Worm (Caenorhabditis elegans) whole organism, L4 larva: ENCODE results near the gene srx-36.

ENCODE experiments used
- D1046.2 ChIP-seq: fragments of 200-800 bp; sonication (Bioruptor generic); IDR thresholded peaks from 2 replicates; pipeline ENCODE4 v1.3.6; 2022; ENCODE audit warnings: missing genetic modification characterization, missing compliant biosample characterization
- F44E2.7 ChIP-seq: fragments of 200-800 bp; sonication (Bioruptor generic); IDR thresholded peaks from 2 replicates; pipeline ENCODE4 v2.1.2; 2022; ENCODE audit warnings: missing genetic modification characterization, missing compliant biosample characterization
- T20F7.1 ChIP-seq: fragments of 200-800 bp; sonication (Bioruptor generic); optimal IDR thresholded peaks from 2 replicates; lab custom pipeline; 2018; ENCODE audit warnings: mild to moderate bottlenecking, missing genetic modification characterization, missing compliant biosample characterization
- Y5F2A.4 ChIP-seq: fragments of 200-800 bp; sonication (Bioruptor generic); optimal IDR thresholded peaks from 2 replicates; lab custom pipeline; 2018; ENCODE audit warnings: mild to moderate bottlenecking, missing genetic modification characterization, missing compliant biosample characterization
- aha-1 ChIP-seq: fragments of 150-350 bp; peaks from one replicate; lab custom pipeline; 2014; ENCODE audit warnings: missing biosample characterization, missing genetic modification characterization
- aly-2 ChIP-seq: sonication (generic microtip); optimal IDR thresholded peaks from 2 replicates; lab custom pipeline; 2018; ENCODE audit warnings: missing biosample characterization, missing genetic modification characterization
- ama-1 ChIP-seq: fragments of 150-350 bp; optimal IDR thresholded peaks from 2 replicates; lab custom pipeline; 2014; ENCODE audit warnings: inconsistent platforms, mixed read lengths
- arid-1 ChIP-seq: fragments of 200-800 bp; sonication (Bioruptor generic); conservative IDR thresholded peaks from 2 replicates; pipeline ENCODE4 v1.3.6; 2022; ENCODE audit warnings: missing genetic modification reagents, missing genetic modification characterization, missing compliant biosample characterization
- ceh-44 ChIP-seq: fragments of 200-800 bp; sonication (Bioruptor generic); IDR thresholded peaks from 2 replicates; pipeline ENCODE4 v1.3.6; 2022; ENCODE audit warnings: missing genetic modification reagents, missing genetic modification characterization, missing compliant biosample characterization
- ceh-82 ChIP-seq: sonication (generic microtip); optimal IDR thresholded peaks from 2 replicates; lab custom pipeline; 2017; ENCODE audit warnings: missing biosample characterization, missing genetic modification characterization
- ctbp-1 ChIP-seq: fragments of 200-800 bp; sonication (Bioruptor generic); IDR thresholded peaks from 2 replicates; pipeline ENCODE4 v1.3.6; 2022; ENCODE audit warnings: missing genetic modification reagents, missing genetic modification characterization, missing compliant biosample characterization
- daf-12 ChIP-seq: fragments of 150-350 bp; optimal IDR thresholded peaks from 2 replicates; lab custom pipeline; 2014; ENCODE audit warnings: missing biosample characterization, missing genetic modification reagents, missing genetic modification characterization
- dmd-6 ChIP-seq: fragments of 200-800 bp; sonication (Bioruptor generic); IDR thresholded peaks from 2 replicates; pipeline ENCODE4 v1.3.6; 2022; ENCODE audit warnings: missing genetic modification reagents, missing genetic modification characterization, missing compliant biosample characterization
- dpl-1 ChIP-seq: fragments of 150-350 bp; optimal IDR thresholded peaks from 2 replicates; lab custom pipeline; 2014; ENCODE audit warnings: missing biosample characterization, missing genetic modification reagents, missing genetic modification characterization
- dve-1 ChIP-seq: sonication (generic microtip); optimal IDR thresholded peaks from 2 replicates; lab custom pipeline; 2017; ENCODE audit warnings: antibody characterized with exemption, mild to moderate bottlenecking, missing genetic modification characterization, missing compliant biosample characterization; ENCODE audit not compliant: insufficient read depth
- egl-43 ChIP-seq: fragments of 200-800 bp; sonication (Bioruptor generic); IDR thresholded peaks from 2 replicates; pipeline ENCODE4 v1.3.6; 2022; ENCODE audit warnings: missing genetic modification reagents, missing genetic modification characterization, missing compliant biosample characterization
- gei-8 ChIP-seq: fragments of 200-800 bp; sonication (Bioruptor generic); optimal IDR thresholded peaks from 2 replicates; lab custom pipeline; 2018; ENCODE audit warnings: mild to moderate bottlenecking, missing genetic modification characterization, missing compliant biosample characterization
- hlh-30 ChIP-seq: sonication (generic microtip); optimal IDR thresholded peaks from 2 replicates; lab custom pipeline; 2017; ENCODE audit warnings: antibody characterized with exemption, mild to moderate bottlenecking, missing genetic modification characterization, missing compliant biosample characterization; ENCODE audit not compliant: insufficient read depth
- hmg-1.1 ChIP-seq: fragments of 200-800 bp; sonication (Bioruptor generic); IDR thresholded peaks from 2 replicates; pipeline ENCODE4 v1.3.6; 2022; ENCODE audit warnings: missing genetic modification reagents, missing genetic modification characterization, missing compliant biosample characterization
- lin-13 ChIP-seq: fragments of 150-350 bp; optimal IDR thresholded peaks from 2 replicates; lab custom pipeline; 2014; ENCODE audit warnings: missing biosample characterization, missing genetic modification reagents, missing genetic modification characterization
- lir-3 ChIP-seq: sonication (generic microtip); optimal IDR thresholded peaks from 2 replicates; lab custom pipeline; 2016; ENCODE audit warnings: mild to moderate bottlenecking, missing genetic modification characterization, missing compliant biosample characterization
- madf-5 ChIP-seq, 2 experiments: fragments of 200-800 bp; sonication (Bioruptor generic); IDR thresholded peaks; 2 replicates each; pipeline ENCODE4 v1.3.6; 2022; ENCODE audit warnings: missing compliant biosample characterization in 2 of 2, missing genetic modification characterization in 2 of 2
- mes-2 ChIP-seq: sonication (generic microtip); optimal IDR thresholded peaks from 2 replicates; lab custom pipeline; 2016; ENCODE audit warnings: missing genotype, mild to moderate bottlenecking, missing genetic modification characterization, missing compliant biosample characterization; ENCODE audit not compliant: poor library complexity, severe bottlenecking
- mxl-3 ChIP-seq: fragments of 200-800 bp; sonication (Bioruptor generic); optimal IDR thresholded peaks from 2 replicates; lab custom pipeline; 2018; ENCODE audit warnings: mild to moderate bottlenecking, missing genetic modification characterization, missing compliant biosample characterization
- nhr-102 ChIP-seq: sonication (generic microtip); optimal IDR thresholded peaks from 2 replicates; lab custom pipeline; 2016; ENCODE audit warnings: mild to moderate bottlenecking, missing genetic modification characterization, moderate library complexity, missing compliant biosample characterization
- nhr-111 ChIP-seq: fragments of 200-800 bp; sonication (Bioruptor generic); optimal IDR thresholded peaks from 2 replicates; lab custom pipeline; 2018; ENCODE audit warnings: mild to moderate bottlenecking, missing genetic modification characterization, missing compliant biosample characterization
- nhr-237 ChIP-seq: sonication (generic microtip); optimal IDR thresholded peaks from 2 replicates; lab custom pipeline; 2017; ENCODE audit warnings: missing biosample characterization, missing genetic modification characterization
- nhr-25 ChIP-seq: sonication (generic microtip); optimal IDR thresholded peaks from 2 replicates; lab custom pipeline; 2017; ENCODE audit warnings: missing genetic modification characterization, mild to moderate bottlenecking, missing compliant biosample characterization, antibody characterized with exemption, moderate library complexity, borderline replicate concordance; ENCODE audit not compliant: insufficient read depth
- nhr-28 ChIP-seq: fragments of 150-350 bp; optimal IDR thresholded peaks from 2 replicates; lab custom pipeline; 2014; ENCODE audit warnings: missing biosample characterization, missing genetic modification characterization
- nhr-42 ChIP-seq: fragments of 200-800 bp; sonication (Bioruptor generic); IDR thresholded peaks from 2 replicates; pipeline ENCODE4 v1.3.6; 2022; ENCODE audit warnings: missing genetic modification characterization, missing compliant biosample characterization
- nhr-48 ChIP-seq: sonication (generic microtip); optimal IDR thresholded peaks from 2 replicates; lab custom pipeline; 2016; ENCODE audit warnings: mild to moderate bottlenecking, missing genetic modification characterization, missing compliant biosample characterization
- pha-4 ChIP-seq, 2 experiments: fragments of 150-350 bp in 1 of 2; fragments of 200-800 bp in 1 of 2; sonication (Bioruptor generic) in 1 of 2; IDR thresholded peaks in 1 of 2; optimal IDR thresholded peaks in 1 of 2; 2 replicates each; pipeline versions ENCODE4 v1.3.6 to Lab custom; 2014 to 2022; ENCODE audit warnings: missing genetic modification characterization in 2 of 2, missing genetic modification reagents in 2 of 2, missing biosample characterization in 1 of 2, missing compliant biosample characterization in 1 of 2
- pqm-1 ChIP-seq: sonication (generic microtip); optimal IDR thresholded peaks from 2 replicates; lab custom pipeline; 2017; ENCODE audit warnings: missing biosample characterization, missing genetic modification characterization
- saeg-2 ChIP-seq: fragments of 200-800 bp; sonication (Bioruptor generic); IDR thresholded peaks from 2 replicates; pipeline ENCODE4 v1.3.6; 2022; ENCODE audit warnings: missing genetic modification reagents, missing genetic modification characterization, missing compliant biosample characterization
- sdz-12 ChIP-seq: fragments of 200-800 bp; sonication (Bioruptor generic); optimal IDR thresholded peaks from 2 replicates; lab custom pipeline; 2018; ENCODE audit warnings: mild to moderate bottlenecking, missing genetic modification characterization, missing compliant biosample characterization
- snpc-4 ChIP-seq: fragments of 150-350 bp; optimal IDR thresholded peaks from 2 replicates; lab custom pipeline; 2014; ENCODE audit warnings: missing biosample characterization, missing genetic modification characterization
- spr-1 ChIP-seq: sonication (generic microtip); optimal IDR thresholded peaks from 2 replicates; lab custom pipeline; 2016; ENCODE audit warnings: mild to moderate bottlenecking, missing genetic modification characterization, missing compliant biosample characterization
- vab-7 ChIP-seq: fragments of 200-800 bp; sonication (Bioruptor generic); IDR thresholded peaks from 2 replicates; pipeline ENCODE4 v1.3.6; 2022; ENCODE audit warnings: missing genetic modification reagents, missing genetic modification characterization, missing compliant biosample characterization
- zag-1 ChIP-seq: fragments of 150-350 bp; optimal IDR thresholded peaks from 2 replicates; lab custom pipeline; 2014; ENCODE audit warnings: missing biosample characterization, missing genetic modification characterization
- zfp-2 ChIP-seq: sonication (generic microtip); optimal IDR thresholded peaks from 2 replicates; lab custom pipeline; 2016; ENCODE audit warnings: mild to moderate bottlenecking, missing genetic modification characterization, missing compliant biosample characterization
- zip-2 ChIP-seq: fragments of 150-350 bp; optimal IDR thresholded peaks from 2 replicates; lab custom pipeline; 2014; ENCODE audit warnings: missing biosample characterization, missing genetic modification characterization

srx-36 gene

ce11 chrV:7150570-7150969, 19.7 kb upstream of the srx-36 start, which contains the start of gene F10D2.8 (continued):
- TF ChIP-seq ceh-82 (tag; lab: Kevin White, UChicago) (no peak), sdz-12 (GFP tag; lab: Kevin White, UChicago) (no peak), madf-5 (GFP tag; IDR thresholded peaks at IDR 0.05; lab: Robert Waterston, UW) (no peak), nhr-25 (tag; lab: Kevin White, UChicago) (no peak), ceh-44 (GFP tag; lab: Robert Waterston, UW) (no peak), nhr-28 (tag; lab: Kevin White, UChicago) (peak; percentile 99), T20F7.1 (no peak), daf-12 (tag; lab: Kevin White, UChicago) (no peak), nhr-48 (tag; lab: Kevin White, UChicago) (peak; percentile 36), lin-13 (no peak), mxl-3 (GFP tag; lab: Kevin White, UChicago) (no peak), hmg-1.1 (no peak), pqm-1 (tag; lab: Kevin White, UChicago) (peak; percentile 62), spr-1 (tag; lab: Kevin White, UChicago) (no peak), gei-8 (no peak), zag-1 (no peak), zfp-2 (tag; lab: Kevin White, UChicago) (no peak), dpl-1 (GFP tag; lab: Kevin White, UChicago) (no peak), zip-2 (tag; lab: Kevin White, UChicago) (no peak), vab-7 (GFP tag; lab: Robert Waterston, UW) (no peak), mes-2 (tag; lab: Kevin White, UChicago) (no peak), saeg-2 (no peak), F44E2.7 (no peak), lir-3 (no peak), D1046.2 (GFP tag; lab: Robert Waterston, UW) (no peak), nhr-42 (no peak), pha-4 (GFP tag; IDR thresholded peaks at IDR 0.05; lab: Robert Waterston, UW) (no peak), pha-4 (tag; optimal IDR thresholded peaks at IDR 0.05; lab: Kevin White, UChicago) (no peak), nhr-237 (no peak), aly-2 (tag; lab: Kevin White, UChicago) (no peak), hlh-30 (tag; lab: Kevin White, UChicago) (no peak), nhr-111 (GFP tag; lab: Kevin White, UChicago) (no peak), ama-1 (lab: Kevin White, UChicago) (no peak), Y5F2A.4 (GFP tag; lab: Kevin White, UChicago) (no peak), dve-1 (tag; lab: Kevin White, UChicago) (peak; percentile 69), ctbp-1 (GFP tag; lab: Robert Waterston, UW) (no peak), snpc-4 (tag; lab: Kevin White, UChicago) (no peak), dmd-6 (GFP tag; lab: Robert Waterston, UW) (peak; percentile 85), egl-43 (GFP tag; lab: Robert Waterston, UW) (no peak), nhr-102 (peak; percentile 52)

- TF ChIP-seq aha-1 (tag; lab: Kevin White, UChicago) (peak; percentile 62), arid-1 (no peak)
Observed at ce11 chrV:7147370-7147769, 16.5 kb upstream of the srx-36 start, which contains the start of gene ugt-38. Gene ugt-38 (minus strand): TSS chrV:7147470.
